Fruit fly (Drosophila melanogaster) whole organism, prepupa: ENCODE results near the gene CG13631.
A peak's percentile ranks its signal among the peaks of the same experiment; 100 is the strongest.

ENCODE experiments used
- Blimp-1 ChIP-seq: fragments of 200-800 bp; sonication (Bioruptor generic); optimal IDR thresholded peaks from 3 replicates; lab custom pipeline; 2017; ENCODE audit warnings: missing biosample characterization, missing genetic modification characterization, mild to moderate bottlenecking, moderate library complexity, missing genetic modification reagents
- CG10669 ChIP-seq: fragments of 200-800 bp; sonication (Bioruptor generic); optimal IDR thresholded peaks from 3 replicates; lab custom pipeline; 2018; ENCODE audit warnings: missing biosample characterization, mild to moderate bottlenecking, missing genetic modification characterization, moderate library complexity
- CG15336 ChIP-seq: fragments of 200-800 bp; sonication (Bioruptor generic); IDR thresholded peaks from 2 replicates; pipeline ENCODE4 v1.3.6; 2022; ENCODE audit warnings: missing biosample characterization, missing genetic modification characterization
- CG1621 ChIP-seq: fragments of 200-800 bp; sonication (Bioruptor generic); optimal IDR thresholded peaks from 3 replicates; lab custom pipeline; 2018; ENCODE audit warnings: missing biosample characterization, mild to moderate bottlenecking, missing genetic modification characterization
- CG3032 ChIP-seq: fragments of 200-800 bp; optimal IDR thresholded peaks from 2 replicates; lab custom pipeline; 2019; ENCODE audit warnings: missing biosample characterization, mild to moderate bottlenecking, missing genetic modification characterization, moderate library complexity
- CG31627 ChIP-seq: fragments of 200-800 bp; sonication (Bioruptor generic); optimal IDR thresholded peaks from 3 replicates; lab custom pipeline; 2016; ENCODE audit warnings: missing biosample characterization, missing genetic modification characterization
- CG32006 ChIP-seq: fragments of 200-800 bp; sonication (Bioruptor generic); optimal IDR thresholded peaks from 3 replicates; lab custom pipeline; 2017; ENCODE audit warnings: missing biosample characterization, mild to moderate bottlenecking, missing genetic modification characterization
- CG34406 ChIP-seq: fragments of 200-800 bp; sonication (Bioruptor generic); optimal IDR thresholded peaks from 3 replicates; lab custom pipeline; 2016; ENCODE audit warnings: missing biosample characterization, missing genetic modification characterization
- CG3919 ChIP-seq: fragments of 200-800 bp; sonication (Bioruptor generic); optimal IDR thresholded peaks from 3 replicates; lab custom pipeline; 2016; ENCODE audit warnings: missing biosample characterization, missing genetic modification characterization
- CG4318 ChIP-seq: fragments of 200-800 bp; sonication (Bioruptor generic); optimal IDR thresholded peaks from 3 replicates; lab custom pipeline; 2017; ENCODE audit warnings: missing biosample characterization, mild to moderate bottlenecking, missing genetic modification characterization
- CG6163 ChIP-seq: fragments of 200-800 bp; sonication (Bioruptor generic); IDR thresholded peaks from 3 replicates; pipeline ENCODE4 v1.3.6; 2022; ENCODE audit warnings: missing biosample characterization, missing genetic modification characterization
- CG6792 ChIP-seq: fragments of 200-800 bp; sonication (Bioruptor generic); optimal IDR thresholded peaks from 3 replicates; lab custom pipeline; 2016; ENCODE audit warnings: missing biosample characterization, missing genetic modification characterization
- CG6808 ChIP-seq: fragments of 200-800 bp; sonication (Bioruptor generic); optimal IDR thresholded peaks from 3 replicates; lab custom pipeline; 2017; ENCODE audit warnings: missing biosample characterization, missing genetic modification characterization, mild to moderate bottlenecking, moderate library complexity, missing genetic modification reagents
- CG7368 ChIP-seq: fragments of 200-800 bp; sonication (Bioruptor generic); optimal IDR thresholded peaks from 3 replicates; lab custom pipeline; 2016; ENCODE audit warnings: missing biosample characterization, missing genetic modification characterization
- CG8119 ChIP-seq: fragments of 200-800 bp; sonication (Bioruptor generic); IDR thresholded peaks from 3 replicates; pipeline ENCODE4 v1.3.6; 2022; ENCODE audit warnings: missing biosample characterization, missing genetic modification characterization
- CG9139 ChIP-seq: fragments of 200-800 bp; sonication (Bioruptor generic); optimal IDR thresholded peaks from 3 replicates; lab custom pipeline; 2017; ENCODE audit warnings: missing biosample characterization, mild to moderate bottlenecking, missing genetic modification characterization
- Eip75B ChIP-seq: fragments of 200-800 bp; sonication (Bioruptor generic); optimal IDR thresholded peaks from 3 replicates; lab custom pipeline; 2016; ENCODE audit warnings: missing biosample characterization, missing genetic modification characterization
- Eip78C ChIP-seq: fragments of 200-800 bp; sonication (Bioruptor generic); peaks from one replicate; lab custom pipeline; 2016; ENCODE audit warnings: missing biosample characterization, missing genetic modification characterization
- Ets96B ChIP-seq: fragments of 200-800 bp; optimal IDR thresholded peaks from 2 replicates; lab custom pipeline; 2019; ENCODE audit warnings: missing biosample characterization, mild to moderate bottlenecking, missing genetic modification characterization, moderate library complexity
- Gug ChIP-seq: fragments of 200-800 bp; sonication (Bioruptor generic); IDR thresholded peaks from 2 replicates; pipeline ENCODE4 v1.3.6; 2022; ENCODE audit warnings: missing biosample characterization, missing genetic modification characterization
- Hr39 ChIP-seq: fragments of 200-800 bp; sonication (Bioruptor generic); optimal IDR thresholded peaks from 2 replicates; lab custom pipeline; 2016; ENCODE audit warnings: missing biosample characterization, missing genetic modification characterization
- Hr4 ChIP-seq: fragments of 200-800 bp; sonication (Bioruptor generic); optimal IDR thresholded peaks from 3 replicates; lab custom pipeline; 2016; ENCODE audit warnings: missing biosample characterization, missing genetic modification characterization
- Lpt ChIP-seq: fragments of 200-800 bp; sonication (Bioruptor generic); optimal IDR thresholded peaks from 3 replicates; lab custom pipeline; 2016; ENCODE audit warnings: missing biosample characterization, missing genetic modification characterization
- Met ChIP-seq: fragments of 200-800 bp; sonication (Bioruptor generic); optimal IDR thresholded peaks from 3 replicates; lab custom pipeline; 2016; ENCODE audit warnings: missing biosample characterization, missing genetic modification characterization
- OdsH ChIP-seq: fragments of 200-800 bp; sonication (Bioruptor generic); optimal IDR thresholded peaks from 3 replicates; lab custom pipeline; 2016; ENCODE audit warnings: missing biosample characterization, missing genetic modification characterization
- Smox ChIP-seq: fragments of 200-800 bp; sonication (Bioruptor generic); optimal IDR thresholded peaks from 3 replicates; lab custom pipeline; 2016; ENCODE audit warnings: missing biosample characterization, missing genetic modification characterization
- Sox102F ChIP-seq: fragments of 200-800 bp; sonication (Bioruptor generic); optimal IDR thresholded peaks from 2 replicates; lab custom pipeline; 2016; ENCODE audit warnings: missing biosample characterization, mild to moderate bottlenecking, missing genetic modification characterization
- Sox14 ChIP-seq: fragments of 200-800 bp; sonication (Bioruptor generic); optimal IDR thresholded peaks from 3 replicates; lab custom pipeline; 2016; ENCODE audit warnings: missing biosample characterization, missing genetic modification characterization
- achi ChIP-seq: fragments of 200-800 bp; sonication (Bioruptor generic); optimal IDR thresholded peaks from 3 replicates; lab custom pipeline; 2016; ENCODE audit warnings: missing biosample characterization, missing genetic modification characterization
- cyc ChIP-seq: fragments of 200-800 bp; sonication (Bioruptor generic); optimal IDR thresholded peaks from 3 replicates; lab custom pipeline; 2016; ENCODE audit warnings: missing biosample characterization, missing genetic modification characterization
- dac ChIP-seq: fragments of 200-800 bp; sonication (Bioruptor generic); optimal IDR thresholded peaks from 2 replicates; lab custom pipeline; 2017; ENCODE audit warnings: missing biosample characterization, mild to moderate bottlenecking, missing genetic modification characterization
- eg ChIP-seq: fragments of 200-800 bp; sonication (Bioruptor generic); IDR thresholded peaks from 3 replicates; pipeline ENCODE4 v1.3.6; 2022; ENCODE audit warnings: missing biosample characterization, missing genetic modification characterization
- esn ChIP-seq: fragments of 200-800 bp; sonication (Bioruptor generic); optimal IDR thresholded peaks from 2 replicates; lab custom pipeline; 2016; ENCODE audit warnings: missing biosample characterization, mild to moderate bottlenecking, missing genetic modification characterization, moderate library complexity
- fd85E ChIP-seq: fragments of 200-800 bp; sonication (Bioruptor generic); optimal IDR thresholded peaks from 3 replicates; lab custom pipeline; 2016; ENCODE audit warnings: missing biosample characterization, missing genetic modification characterization
- fkh ChIP-seq: fragments of 200-800 bp; sonication (Bioruptor generic); optimal IDR thresholded peaks from 3 replicates; lab custom pipeline; 2017; ENCODE audit warnings: missing biosample characterization, mild to moderate bottlenecking, missing genetic modification characterization, moderate library complexity
- lz ChIP-seq: fragments of 200-800 bp; sonication (Bioruptor generic); optimal IDR thresholded peaks from 3 replicates; lab custom pipeline; 2016; ENCODE audit warnings: missing biosample characterization, missing genetic modification characterization
- pdm3 ChIP-seq: fragments of 200-800 bp; sonication (Bioruptor generic); optimal IDR thresholded peaks from 3 replicates; lab custom pipeline; 2016; ENCODE audit warnings: missing biosample characterization, missing genetic modification characterization
- salr ChIP-seq, 2 experiments: fragments of 200-800 bp; sonication (Bioruptor generic); optimal IDR thresholded peaks; 3 replicates each; lab custom pipeline; 2016 to 2018; ENCODE audit warnings: missing biosample characterization in 2 of 2, missing genetic modification characterization in 2 of 2, mild to moderate bottlenecking in 1 of 2
- spab ChIP-seq: fragments of 200-800 bp; sonication (Bioruptor generic); optimal IDR thresholded peaks from 2 replicates; lab custom pipeline; 2017; ENCODE audit warnings: missing biosample characterization, mild to moderate bottlenecking, missing genetic modification characterization, missing genetic modification reagents
- svp ChIP-seq: fragments of 200-800 bp; sonication (Bioruptor generic); peaks from one replicate; lab custom pipeline; 2016; ENCODE audit warnings: missing biosample characterization, missing genetic modification characterization
- topi ChIP-seq: fragments of 200-800 bp; sonication (Bioruptor generic); optimal IDR thresholded peaks from 3 replicates; lab custom pipeline; 2016; ENCODE audit warnings: missing biosample characterization, missing genetic modification characterization
- vri ChIP-seq: fragments of 200-800 bp; sonication (Bioruptor generic); optimal IDR thresholded peaks from 3 replicates; lab custom pipeline; 2016; ENCODE audit warnings: missing biosample characterization, mild to moderate bottlenecking, missing genetic modification characterization

CG13631 gene

dm6 chr3R:24767667-24768340, 1.3 kb upstream of the CG13631 start:
- TF ChIP-seq CG10669 (GFP tag; lab: Kevin White, UChicago) = no peak
- peak; percentile 21 for TF ChIP-seq OdsH
- TF ChIP-seq CG6163 = 0 out of 3 replicates have a peak, but pooled peaks have one; percentile 42
- TF ChIP-seq svp (GFP tag; lab: Kevin White, UChicago) = peak; percentile 49
- peak; percentile 54 for TF ChIP-seq topi
- TF ChIP-seq Eip75B (GFP tag; lab: Kevin White, UChicago) = peak; percentile 84
- peak; percentile 4 for TF ChIP-seq lz (GFP tag; lab: Kevin White, UChicago)
- TF ChIP-seq CG15336 = no peak
- no peak for TF ChIP-seq Ets96B (tag; lab: Kevin White, UChicago)
- TF ChIP-seq CG31627 (GFP tag; lab: Kevin White, UChicago) = no peak
- TF ChIP-seq CG8119 = no peak; the same call in 2 of the 3 replicates
- peak; percentile 23 for TF ChIP-seq achi (GFP tag; lab: Kevin White, UChicago)
- TF ChIP-seq Gug (GFP tag; lab: Robert Waterston, UW) = no peak
- peak; percentile 58 for TF ChIP-seq Eip78C (GFP tag; lab: Kevin White, UChicago)
- TF ChIP-seq Lpt = peak; percentile 18
- no peak for TF ChIP-seq Sox14 (GFP tag; lab: Kevin White, UChicago)
- peak; percentile 29 for TF ChIP-seq CG3919 (GFP tag; lab: Kevin White, UChicago)
- TF ChIP-seq pdm3 = no peak
- no peak for TF ChIP-seq CG3032
- TF ChIP-seq CG9139 (GFP tag; lab: Kevin White, UChicago) = no peak
- peak; percentile 55 for TF ChIP-seq Met (GFP tag; lab: Kevin White, UChicago)
- TF ChIP-seq Sox102F = peak; percentile 57
- TF ChIP-seq Blimp-1 (GFP tag; lab: Kevin White, UChicago) = peak; percentile 100
- TF ChIP-seq, all 60 proteins: peak for 13

- TF ChIP-seq CG1621 (tag; lab: Kevin White, UChicago) (no peak), spab (GFP tag; lab: Kevin White, UChicago) (no peak), CG9139 (GFP tag; lab: Kevin White, UChicago) (no peak), OdsH (no peak), Hr39 (GFP tag; lab: Kevin White, UChicago) (no peak), Lpt (no peak), vri (GFP tag; lab: Kevin White, UChicago) (no peak), Hr4 (GFP tag; lab: Kevin White, UChicago) (no peak), cyc (GFP tag; lab: Kevin White, UChicago) (no peak), Ets96B (tag; lab: Kevin White, UChicago) (no peak), eg (GFP tag; lab: Robert Waterston, UW) (no peak), pdm3 (no peak), CG7368 (GFP tag; lab: Kevin White, UChicago) (no peak), CG8119 (no peak)
Measured at dm6 chr3R:24769601-24770000, 450 bp downstream of the CG13631 start.

- TF ChIP-seq Sox102F = peak; percentile 10
- TF ChIP-seq CG6792 (GFP tag; lab: Kevin White, UChicago) = peak; percentile 15
- TF ChIP-seq svp (GFP tag; lab: Kevin White, UChicago) = peak; percentile 91
- TF ChIP-seq achi (GFP tag; lab: Kevin White, UChicago) = peak; percentile 18
- TF ChIP-seq eg (GFP tag; lab: Robert Waterston, UW) = 0 out of 3 replicates have a peak, but pooled peaks have one; percentile 12
- TF ChIP-seq CG8119 = no peak
- peak; percentile 14 for TF ChIP-seq CG32006 (GFP tag; lab: Kevin White, UChicago)
- peak; percentile 11 for TF ChIP-seq Met (GFP tag; lab: Kevin White, UChicago)
- TF ChIP-seq Eip78C (GFP tag; lab: Kevin White, UChicago) = no peak
- TF ChIP-seq Hr4 (GFP tag; lab: Kevin White, UChicago) = peak; percentile 12
- TF ChIP-seq Smox (GFP tag; lab: Kevin White, UChicago) = peak; percentile 3
- no peak for TF ChIP-seq dac (GFP tag; lab: Kevin White, UChicago)
- TF ChIP-seq CG6808 (GFP tag; lab: Kevin White, UChicago) = no peak
- peak; percentile 18 for TF ChIP-seq lz (GFP tag; lab: Kevin White, UChicago)
- no peak for TF ChIP-seq fd85E
- no peak for TF ChIP-seq Eip75B (GFP tag; lab: Kevin White, UChicago)
- TF ChIP-seq CG6163 = 0 out of 3 replicates have a peak, but pooled peaks have one; percentile 19
- TF ChIP-seq CG9139 (GFP tag; lab: Kevin White, UChicago) = no peak
- TF ChIP-seq CG4318 = no peak
- peak; percentile 15 for TF ChIP-seq topi
- no peak for TF ChIP-seq Lpt
- 0 out of 2 replicates have a peak, but pooled peaks have one; percentile 13 for TF ChIP-seq CG15336
- TF ChIP-seq Sox14 (GFP tag; lab: Kevin White, UChicago) = no peak
- no peak for TF ChIP-seq CG34406 (GFP tag; lab: Kevin White, UChicago)
- TF ChIP-seq salr (GFP tag; optimal IDR thresholded peaks at IDR 0.05; lab: Kevin White, UChicago) = no peak
- peak; percentile 42 for TF ChIP-seq esn (GFP tag; lab: Kevin White, UChicago)
- peak; percentile 9 for TF ChIP-seq fkh (GFP tag; lab: Kevin White, UChicago)
- TF ChIP-seq Hr39 (GFP tag; lab: Kevin White, UChicago) = peak; percentile 3
Measured at dm6 chr3R:24771273-24772231, 2.4 kb downstream of the CG13631 start, which contains the start of gene CG42331. CG42331 (plus strand) TSS chr3R:24772181.
